Fruit fly (Drosophila melanogaster): Measurements from ENCODE around the gene Erk7.

DNA sequence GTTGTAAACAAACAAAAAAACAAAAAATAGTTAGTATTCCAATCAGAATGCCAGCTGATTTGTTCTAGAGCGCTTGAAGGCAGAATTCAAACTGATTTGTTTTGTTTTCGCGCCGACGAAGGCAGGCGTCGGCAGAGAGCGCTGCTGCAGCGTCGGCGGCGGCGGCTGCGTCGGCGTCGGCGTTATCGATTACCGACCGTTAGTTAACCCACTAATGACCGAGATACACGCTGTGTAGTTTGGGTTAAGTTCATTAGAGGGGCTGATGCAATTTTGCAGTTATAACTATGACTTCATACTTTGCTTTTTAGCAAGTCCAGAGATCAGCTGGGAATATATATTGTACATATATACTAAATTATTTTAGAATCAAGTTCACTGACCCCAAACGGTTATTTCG is 44.3 kb downstream of the Erk7 start, which contains the start of gene t:
- no peak for TF ChIP-seq Hr78 (GFP tag; optimal IDR thresholded peaks at IDR 0.05)
- no peak for TF ChIP-seq jim (GFP tag; optimal IDR thresholded peaks at IDR 0.05)
- TF ChIP-seq usp (GFP tag; optimal IDR thresholded peaks at IDR 0.05): no peak
- no peak for TF ChIP-seq Dif (GFP tag; optimal IDR thresholded peaks at IDR 0.05; ENCODE audit: partially characterized antibody)
- no peak for TF ChIP-seq psq (GFP tag; optimal IDR thresholded peaks at IDR 0.05)
- TF ChIP-seq br (GFP tag; optimal IDR thresholded peaks at IDR 0.05): no peak
- TF ChIP-seq dl (GFP tag; optimal IDR thresholded peaks at IDR 0.05; ENCODE audit: insufficient read depth in 1 of 2, partially characterized antibody in 2 of 2): no peak
- TF ChIP-seq HLH106 (tag; optimal IDR thresholded peaks at IDR 0.05): no peak
- TF ChIP-seq Abd-B (GFP tag; optimal IDR thresholded peaks at IDR 0.05): no peak
- TF ChIP-seq N (GFP tag; optimal IDR thresholded peaks at IDR 0.05): no peak
- TF ChIP-seq rgr (GFP tag; optimal IDR thresholded peaks at IDR 0.05): no peak
- no peak for TF ChIP-seq CrebA (GFP tag; optimal IDR thresholded peaks at IDR 0.05; ENCODE audit: borderline replicate concordance)
